Worm (Caenorhabditis elegans): ENCODE measurements around the gene C31A11.13.

The C31A11.13 gene

DNA sequence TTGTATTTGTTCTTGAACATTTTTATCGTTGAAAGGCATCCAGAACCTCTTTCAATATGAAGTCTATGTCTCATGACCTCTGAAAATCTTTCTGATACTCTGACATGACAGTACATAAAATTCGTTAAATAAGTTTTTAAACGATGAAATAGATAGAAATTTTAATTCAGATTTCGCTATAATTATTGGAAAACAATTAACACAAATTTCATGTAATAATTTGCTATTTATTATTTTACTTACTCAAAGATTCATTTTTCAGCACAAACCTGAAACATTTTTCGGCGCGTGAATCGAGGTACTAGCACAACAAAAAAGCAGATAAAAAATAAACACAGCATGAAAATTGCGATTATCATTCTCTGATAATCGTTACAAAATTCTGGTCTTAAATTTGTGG, 35.8 kb downstream of the C31A11.13 start, which contains the start of gene T13F3.4:
Gene T13F3.4, minus strand, starts transcription at position 101 of the 400 bp plus-strand sequence.
- TF ChIP-seq nfya-1 (tag; optimal IDR thresholded peaks at IDR 0.05) = no peak
- no peak for TF ChIP-seq rnt-1 (tag; optimal IDR thresholded peaks at IDR 0.05)
- no peak for TF ChIP-seq hlh-13 (GFP tag; optimal IDR thresholded peaks at IDR 0.05)
- TF ChIP-seq elt-4 (tag; optimal IDR thresholded peaks at IDR 0.05) = no peak
- TF ChIP-seq ceh-6 (GFP tag; optimal IDR thresholded peaks at IDR 0.05) = no peak
- no peak for TF ChIP-seq ceh-9 (tag; optimal IDR thresholded peaks at IDR 0.05)
- TF ChIP-seq lin-11 (tag; optimal IDR thresholded peaks at IDR 0.05) = no peak
- no peak for TF ChIP-seq dmd-4 (tag; optimal IDR thresholded peaks at IDR 0.05; ENCODE audit: borderline replicate concordance)
- no peak for TF ChIP-seq K02D7.2 (tag; optimal IDR thresholded peaks at IDR 0.05)
- no peak for TF ChIP-seq ref-2 (tag; optimal IDR thresholded peaks at IDR 0.05)
- no peak for TF ChIP-seq sox-4 (tag; optimal IDR thresholded peaks at IDR 0.05)
- no peak for TF ChIP-seq sox-2 (GFP tag; IDR thresholded peaks at IDR 0.05)
- no peak for TF ChIP-seq pqm-1 (tag; optimal IDR thresholded peaks at IDR 0.05)
- no peak for TF ChIP-seq gmeb-2 (tag; optimal IDR thresholded peaks at IDR 0.05)
- TF ChIP-seq ceh-24 (tag; optimal IDR thresholded peaks at IDR 0.05) = no peak
- no peak for TF ChIP-seq odd-2 (tag; optimal IDR thresholded peaks at IDR 0.05)
- TF ChIP-seq unc-55 (GFP tag; optimal IDR thresholded peaks at IDR 0.05) = no peak
- TF ChIP-seq Y22D7AL.16 (tag; optimal IDR thresholded peaks at IDR 0.05) = no peak
- no peak for TF ChIP-seq C08G9.2 (tag; optimal IDR thresholded peaks at IDR 0.05)

DNA sequence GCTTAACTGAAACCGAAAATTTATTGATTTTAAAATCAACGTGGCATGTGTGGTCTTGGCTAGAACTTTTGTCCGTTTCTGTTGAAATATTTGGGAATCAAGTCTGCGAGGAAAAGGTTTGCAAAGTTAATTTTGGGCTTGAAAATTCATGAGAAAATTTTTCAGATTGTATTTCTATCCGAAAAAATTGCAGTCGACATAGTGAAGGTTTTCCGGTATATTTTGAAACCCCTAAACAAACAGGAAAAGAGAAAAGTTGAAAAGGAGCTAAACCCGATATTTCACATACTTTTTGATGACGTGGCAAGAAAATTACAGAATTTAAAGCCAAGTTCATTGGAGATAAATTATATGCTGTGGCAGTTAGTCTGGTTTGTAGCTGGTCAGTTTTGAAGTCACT, 42.7 kb downstream of the C31A11.13 start, which contains the start of gene nhr-127:
Gene nhr-127, plus strand, starts transcription at position 301 of the 400 bp plus-strand sequence.
- TF ChIP-seq npax-4 (tag; optimal IDR thresholded peaks at IDR 0.05) (no peak), ceh-22 (tag; optimal IDR thresholded peaks at IDR 0.05) (no peak)

DNA sequence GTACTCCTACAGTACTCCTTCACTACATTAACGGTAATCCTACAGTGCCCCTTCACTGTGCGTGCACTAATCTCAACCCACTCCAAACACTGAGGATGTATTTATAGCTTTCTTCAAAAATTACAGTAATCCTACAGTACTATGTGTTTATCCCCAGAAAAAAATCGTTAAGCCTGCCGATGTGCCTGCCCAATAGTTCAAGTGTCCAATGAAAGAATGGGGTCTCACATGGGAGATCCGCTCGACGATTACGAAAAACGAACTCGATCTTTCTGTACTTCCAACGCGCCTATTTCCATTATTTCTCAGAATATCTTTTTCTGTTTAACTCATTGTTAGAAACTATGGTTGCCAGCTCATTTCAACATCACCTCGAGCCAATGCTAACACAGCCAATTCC, 44.2 kb downstream of the C31A11.13 start, which contains the start of gene nhr-218:
Gene nhr-218, plus strand, starts transcription at position 301 of the 400 bp plus-strand sequence.
- TF ChIP-seq rnt-1 (tag; optimal IDR thresholded peaks at IDR 0.05) = no peak
- TF ChIP-seq ceh-2 (tag; optimal IDR thresholded peaks at IDR 0.05) = no peak
- no peak for TF ChIP-seq C08G9.2 (tag; optimal IDR thresholded peaks at IDR 0.05)
- TF ChIP-seq sox-2 (GFP tag; IDR thresholded peaks at IDR 0.05) = no peak
- no peak for TF ChIP-seq tbx-2 (tag; optimal IDR thresholded peaks at IDR 0.05)
- TF ChIP-seq K09A11.1 (tag; optimal IDR thresholded peaks at IDR 0.05; ENCODE audit: insufficient read depth) = no peak
- TF ChIP-seq F13H6.1 (tag; optimal IDR thresholded peaks at IDR 0.05) = no peak
- TF ChIP-seq lim-6 (tag; optimal IDR thresholded peaks at IDR 0.05) = no peak
- no peak for TF ChIP-seq eyg-1 (tag; optimal IDR thresholded peaks at IDR 0.05)

DNA sequence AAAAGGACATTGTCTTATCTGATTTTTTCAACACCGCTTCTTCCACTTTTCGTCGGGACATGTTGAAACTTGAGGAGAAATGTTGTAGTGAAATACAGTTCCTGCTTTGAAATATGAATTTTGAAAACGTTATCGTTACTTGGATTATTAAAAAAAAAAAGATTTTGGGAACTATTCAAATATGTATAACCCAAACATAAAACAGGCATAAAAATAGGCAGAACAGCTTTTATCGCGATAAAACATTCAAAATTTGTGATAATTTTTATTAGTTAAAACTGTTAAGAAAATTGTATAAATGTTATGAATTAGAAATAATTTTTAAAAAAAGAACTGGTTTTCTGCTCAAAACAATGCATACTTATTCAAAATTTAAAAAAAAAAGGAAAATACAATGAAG, 46.0 kb downstream of the C31A11.13 start, which contains the start of gene bgnt-1.3:
Gene bgnt-1.3, minus strand, starts transcription at position 101 of the 400 bp plus-strand sequence.
- no peak for TF ChIP-seq ceh-14 (tag; optimal IDR thresholded peaks at IDR 0.05)
- no peak for TF ChIP-seq C08G9.2 (tag; optimal IDR thresholded peaks at IDR 0.05)
- no peak for TF ChIP-seq pha-4 (tag; optimal IDR thresholded peaks at IDR 0.05)
- TF ChIP-seq pqm-1 (tag; optimal IDR thresholded peaks at IDR 0.05) = no peak
- TF ChIP-seq ceh-2 (tag; optimal IDR thresholded peaks at IDR 0.05) = no peak
- no peak for TF ChIP-seq fax-1 (tag; optimal IDR thresholded peaks at IDR 0.05)
- TF ChIP-seq T23F11.4 (GFP tag; optimal IDR thresholded peaks at IDR 0.05) = no peak
- TF ChIP-seq lin-11 (tag; optimal IDR thresholded peaks at IDR 0.05) = no peak
- TF ChIP-seq tbx-2 (tag; optimal IDR thresholded peaks at IDR 0.05) = no peak
- no peak for TF ChIP-seq unc-55 (GFP tag; optimal IDR thresholded peaks at IDR 0.05)
- no peak for TF ChIP-seq unc-42 (tag; optimal IDR thresholded peaks at IDR 0.05)
- no peak for TF ChIP-seq C38D4.7 (GFP tag; optimal IDR thresholded peaks at IDR 0.05)

DNA sequence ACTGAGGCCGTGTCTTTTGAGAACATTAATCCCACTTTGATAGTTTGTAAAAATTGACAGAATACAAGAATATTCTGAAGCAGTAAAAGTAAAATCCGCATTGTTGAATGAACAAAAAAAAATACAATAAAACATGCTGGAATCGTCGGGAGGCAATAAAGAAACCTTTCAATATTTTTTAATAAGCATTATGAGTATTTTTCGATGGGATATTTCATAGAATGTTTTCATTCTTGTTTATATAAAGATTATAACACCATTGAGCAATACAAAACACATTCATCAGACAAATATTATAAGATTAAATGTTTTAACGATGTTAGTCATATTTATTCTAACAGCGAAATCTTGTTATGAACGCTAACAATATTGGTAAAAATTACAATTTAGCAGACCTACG, 48.7 kb downstream of the C31A11.13 start, which contains the start of gene gcy-20:
Gene gcy-20, minus strand, starts transcription at position 101 of the 400 bp plus-strand sequence.
- TF ChIP-seq Y22D7AL.16 (tag; optimal IDR thresholded peaks at IDR 0.05) (no peak), ceh-14 (tag; optimal IDR thresholded peaks at IDR 0.05) (no peak), fkh-6 (tag; optimal IDR thresholded peaks at IDR 0.05) (no peak), pqm-1 (tag; optimal IDR thresholded peaks at IDR 0.05) (no peak), npax-4 (tag; optimal IDR thresholded peaks at IDR 0.05) (no peak), ceh-22 (tag; optimal IDR thresholded peaks at IDR 0.05) (no peak), sox-2 (GFP tag; IDR thresholded peaks at IDR 0.05) (no peak)
